Worm (Caenorhabditis elegans) whole organism, L1 larva: ENCODE results near the gene rcat-1.

Source experiments
- aha-1 ChIP-seq: fragments of 150-350 bp; optimal IDR thresholded peaks from 2 replicates; lab custom pipeline; 2014; ENCODE audit warnings: missing biosample characterization, missing genetic modification characterization
- aly-2 ChIP-seq: fragments of 150-350 bp; optimal IDR thresholded peaks from 2 replicates; lab custom pipeline; 2014; ENCODE audit warnings: missing biosample characterization, missing genetic modification characterization
- ama-1 ChIP-seq: fragments of 150-350 bp; optimal IDR thresholded peaks from 2 replicates; lab custom pipeline; 2014
- ceh-8 ChIP-seq: fragments of 200-800 bp; sonication (Bioruptor generic); optimal IDR thresholded peaks from 2 replicates; lab custom pipeline; 2018; ENCODE audit warnings: mild to moderate bottlenecking, missing genetic modification characterization, moderate library complexity, missing compliant biosample characterization
- ceh-82 ChIP-seq, 3 experiments: fragments of 150-350 bp in 1 of 3; sonication (generic microtip) in 2 of 3; optimal IDR thresholded peaks; 2 replicates each; lab custom pipeline; 2014 to 2017; ENCODE audit warnings: missing biosample characterization in 3 of 3, missing genetic modification characterization in 3 of 3
- ceh-90 ChIP-seq: sonication (generic microtip); optimal IDR thresholded peaks from 2 replicates; lab custom pipeline; 2016; ENCODE audit warnings: missing genetic modification characterization, missing compliant biosample characterization
- ces-1 ChIP-seq: fragments of 150-350 bp; optimal IDR thresholded peaks from 2 replicates; lab custom pipeline; 2014; ENCODE audit warnings: missing biosample characterization, missing genetic modification reagents, missing genetic modification characterization
- dsc-1 ChIP-seq: sonication (generic microtip); optimal IDR thresholded peaks from 2 replicates; lab custom pipeline; 2016; ENCODE audit warnings: mild to moderate bottlenecking, missing genetic modification characterization, missing compliant biosample characterization
- efl-3 ChIP-seq: fragments of 200-800 bp; sonication (Bioruptor generic); optimal IDR thresholded peaks from 2 replicates; lab custom pipeline; 2018; ENCODE audit warnings: mild to moderate bottlenecking, missing genetic modification characterization, missing compliant biosample characterization
- egl-13 ChIP-seq: sonication (generic microtip); optimal IDR thresholded peaks from 2 replicates; lab custom pipeline; 2016; ENCODE audit warnings: missing genotype, missing genetic modification reagents, missing genetic modification characterization, missing compliant biosample characterization
- elt-3 ChIP-seq, 6 experiments: fragments of 150-350 bp in 1 of 6; sonication (generic microtip); optimal IDR thresholded peaks; 2 replicates each; lab custom pipeline; 2017 to 2018; ENCODE audit warnings: missing biosample characterization in 6 of 6, missing genetic modification characterization in 6 of 6, inconsistent platforms in 1 of 6
- fkh-10 ChIP-seq: sonication (generic microtip); optimal IDR thresholded peaks from 2 replicates; lab custom pipeline; 2017; ENCODE audit warnings: missing biosample characterization, missing genetic modification reagents, missing genetic modification characterization
- fkh-4 ChIP-seq: sonication (generic microtip); optimal IDR thresholded peaks from 2 replicates; lab custom pipeline; 2016; ENCODE audit warnings: missing compliant biosample characterization, missing genetic modification characterization, borderline replicate concordance
- fos-1 ChIP-seq: fragments of 150-350 bp; optimal IDR thresholded peaks from 2 replicates; lab custom pipeline; 2014; ENCODE audit warnings: missing biosample characterization, missing genetic modification characterization
- hlh-17 ChIP-seq: fragments of 200-800 bp; sonication (Bioruptor generic); optimal IDR thresholded peaks from 2 replicates; lab custom pipeline; 2018; ENCODE audit warnings: missing genetic modification characterization, mild to moderate bottlenecking, missing compliant biosample characterization, moderate library complexity, borderline replicate concordance
- isw-1 ChIP-seq: fragments of 200-800 bp; sonication (Bioruptor generic); IDR thresholded peaks from 2 replicates; pipeline ENCODE4 v1.3.6; 2022; ENCODE audit warnings: missing genetic modification characterization, missing compliant biosample characterization
- jun-1 ChIP-seq: fragments of 150-350 bp; optimal IDR thresholded peaks from 2 replicates; lab custom pipeline; 2014; ENCODE audit warnings: missing biosample characterization, missing genetic modification reagents, missing genetic modification characterization
- lin-13 ChIP-seq: fragments of 150-350 bp; optimal IDR thresholded peaks from 2 replicates; lab custom pipeline; 2014; ENCODE audit warnings: missing biosample characterization, missing genetic modification reagents, missing genetic modification characterization
- lin-14 ChIP-seq: fragments of 200-800 bp; sonication (Bioruptor generic); optimal IDR thresholded peaks from 2 replicates; lab custom pipeline; 2018; ENCODE audit warnings: mild to moderate bottlenecking, missing genetic modification characterization, moderate library complexity, missing compliant biosample characterization
- lin-35 ChIP-seq, 2 experiments: fragments of 150-350 bp; optimal IDR thresholded peaks; 2 replicates each; lab custom pipeline; 2014; ENCODE audit warnings: missing biosample characterization in 2 of 2, missing genetic modification characterization in 2 of 2, missing genetic modification reagents in 2 of 2
- lin-39 ChIP-seq: fragments of 150-350 bp; optimal IDR thresholded peaks from 2 replicates; lab custom pipeline; 2014; ENCODE audit warnings: missing biosample characterization, missing genetic modification reagents, missing genetic modification characterization
- lir-3 ChIP-seq: sonication (generic microtip); optimal IDR thresholded peaks from 2 replicates; lab custom pipeline; 2016; ENCODE audit warnings: mild to moderate bottlenecking, missing genetic modification characterization, moderate library complexity, missing compliant biosample characterization; ENCODE audit not compliant: poor library complexity
- mef-2 ChIP-seq: fragments of 150-350 bp; optimal IDR thresholded peaks from 2 replicates; lab custom pipeline; 2014; ENCODE audit warnings: missing biosample characterization, missing genetic modification characterization
- mep-1 ChIP-seq: fragments of 150-350 bp; optimal IDR thresholded peaks from 2 replicates; lab custom pipeline; 2014; ENCODE audit warnings: missing biosample characterization, missing genetic modification characterization
- nhr-12 ChIP-seq: sonication (generic microtip); optimal IDR thresholded peaks from 2 replicates; lab custom pipeline; 2017; ENCODE audit warnings: missing biosample characterization, missing genetic modification characterization
- nhr-19 ChIP-seq: fragments of 200-800 bp; sonication (Bioruptor generic); conservative IDR thresholded peaks from 2 replicates; pipeline ENCODE4 v1.3.6; 2022; ENCODE audit warnings: missing genetic modification characterization, missing compliant biosample characterization
- nhr-20 ChIP-seq: sonication (generic microtip); optimal IDR thresholded peaks from 2 replicates; lab custom pipeline; 2016; ENCODE audit warnings: mild to moderate bottlenecking, missing genetic modification characterization, missing compliant biosample characterization
- nhr-28 ChIP-seq: fragments of 150-350 bp; optimal IDR thresholded peaks from 2 replicates; lab custom pipeline; 2014; ENCODE audit warnings: missing biosample characterization, missing genetic modification characterization
- nhr-47 ChIP-seq: sonication (generic microtip); optimal IDR thresholded peaks from 2 replicates; lab custom pipeline; 2016; ENCODE audit warnings: mild to moderate bottlenecking, missing genetic modification characterization, moderate library complexity, missing compliant biosample characterization
- nhr-76 ChIP-seq: sonication (generic microtip); optimal IDR thresholded peaks from 2 replicates; lab custom pipeline; 2017; ENCODE audit warnings: missing biosample characterization, missing genetic modification characterization
- nhr-77 ChIP-seq: fragments of 150-350 bp; optimal IDR thresholded peaks from 2 replicates; lab custom pipeline; 2014; ENCODE audit warnings: missing biosample characterization, missing genetic modification characterization
- nhr-85 ChIP-seq: sonication (generic microtip); peaks from one replicate; lab custom pipeline; 2016; ENCODE audit warnings: missing genetic modification characterization, inconsistent platforms, missing compliant biosample characterization
- pax-3 ChIP-seq: fragments of 200-800 bp; sonication (Bioruptor generic); optimal IDR thresholded peaks from 2 replicates; lab custom pipeline; 2018; ENCODE audit warnings: mild to moderate bottlenecking, missing genetic modification characterization, moderate library complexity, missing compliant biosample characterization
- pqm-1 ChIP-seq: sonication (generic microtip); optimal IDR thresholded peaks from 3 replicates; lab custom pipeline; 2017; ENCODE audit warnings: missing biosample characterization, missing genetic modification characterization
- rnt-1 ChIP-seq: sonication (generic microtip); optimal IDR thresholded peaks from 2 replicates; lab custom pipeline; 2016; ENCODE audit warnings: mild to moderate bottlenecking, missing genetic modification characterization, moderate library complexity, missing compliant biosample characterization
- skn-1 ChIP-seq: fragments of 150-350 bp; optimal IDR thresholded peaks from 2 replicates; lab custom pipeline; 2014; ENCODE audit warnings: missing biosample characterization, missing genetic modification characterization
- snpc-4 ChIP-seq: fragments of 150-350 bp; optimal IDR thresholded peaks from 2 replicates; lab custom pipeline; 2014; ENCODE audit warnings: missing biosample characterization, missing genetic modification characterization
- sox-4 ChIP-seq: sonication (generic microtip); optimal IDR thresholded peaks from 2 replicates; lab custom pipeline; 2016; ENCODE audit warnings: missing genetic modification characterization, missing compliant biosample characterization
- sptf-1 ChIP-seq: fragments of 150-350 bp; optimal IDR thresholded peaks from 2 replicates; lab custom pipeline; 2014; ENCODE audit warnings: missing biosample characterization, missing genetic modification characterization
- sup-37 ChIP-seq: fragments of 200-800 bp; sonication (Bioruptor generic); optimal IDR thresholded peaks from 2 replicates; lab custom pipeline; 2018; ENCODE audit warnings: mild to moderate bottlenecking, missing genetic modification characterization, missing compliant biosample characterization
- tbx-2 ChIP-seq: sonication (generic microtip); optimal IDR thresholded peaks from 2 replicates; lab custom pipeline; 2016; ENCODE audit warnings: missing genetic modification characterization, missing compliant biosample characterization
- tlp-1 ChIP-seq: fragments of 150-350 bp; optimal IDR thresholded peaks from 2 replicates; lab custom pipeline; 2014; ENCODE audit warnings: missing biosample characterization, missing genetic modification characterization
- unc-130 ChIP-seq: fragments of 150-350 bp; optimal IDR thresholded peaks from 2 replicates; lab custom pipeline; 2017; ENCODE audit warnings: missing biosample characterization, missing genetic modification characterization, inconsistent platforms
- unc-30 ChIP-seq: sonication (generic microtip); optimal IDR thresholded peaks from 2 replicates; lab custom pipeline; 2017; ENCODE audit warnings: missing biosample characterization, missing genetic modification characterization
- unc-62 ChIP-seq: fragments of 150-350 bp; optimal IDR thresholded peaks from 2 replicates; lab custom pipeline; 2014; ENCODE audit warnings: missing biosample characterization, missing genetic modification reagents, missing genetic modification characterization
- unc-86 ChIP-seq: sonication (generic microtip); optimal IDR thresholded peaks from 2 replicates; lab custom pipeline; 2016; ENCODE audit warnings: missing genetic modification characterization, missing compliant biosample characterization
- unc-98 ChIP-seq: fragments of 200-800 bp; sonication (Bioruptor generic); IDR thresholded peaks from 2 replicates; pipeline ENCODE4 v1.3.6; 2022; ENCODE audit warnings: missing genetic modification characterization, missing compliant biosample characterization
- xbp-1 ChIP-seq: sonication (generic microtip); optimal IDR thresholded peaks from 2 replicates; lab custom pipeline; 2016; ENCODE audit warnings: missing genetic modification characterization, missing compliant biosample characterization
- zag-1 ChIP-seq: fragments of 150-350 bp; optimal IDR thresholded peaks from 2 replicates; lab custom pipeline; 2014; ENCODE audit warnings: missing biosample characterization, missing genetic modification characterization
- zip-4 ChIP-seq: fragments of 200-800 bp; sonication (Bioruptor generic); optimal IDR thresholded peaks from 2 replicates; lab custom pipeline; 2018; ENCODE audit warnings: mild to moderate bottlenecking, missing genetic modification characterization, moderate library complexity, missing compliant biosample characterization
- ztf-11 ChIP-seq, 2 experiments: sonication (generic microtip); optimal IDR thresholded peaks; 2 replicates each; lab custom pipeline; 2016 to 2017; ENCODE audit warnings: missing genetic modification characterization in 2 of 2, missing biosample characterization in 1 of 2, missing compliant biosample characterization in 1 of 2
- ztf-4 ChIP-seq: fragments of 150-350 bp; optimal IDR thresholded peaks from 2 replicates; lab custom pipeline; 2014; ENCODE audit warnings: missing biosample characterization, missing genetic modification characterization

rcat-1 gene

DNA sequence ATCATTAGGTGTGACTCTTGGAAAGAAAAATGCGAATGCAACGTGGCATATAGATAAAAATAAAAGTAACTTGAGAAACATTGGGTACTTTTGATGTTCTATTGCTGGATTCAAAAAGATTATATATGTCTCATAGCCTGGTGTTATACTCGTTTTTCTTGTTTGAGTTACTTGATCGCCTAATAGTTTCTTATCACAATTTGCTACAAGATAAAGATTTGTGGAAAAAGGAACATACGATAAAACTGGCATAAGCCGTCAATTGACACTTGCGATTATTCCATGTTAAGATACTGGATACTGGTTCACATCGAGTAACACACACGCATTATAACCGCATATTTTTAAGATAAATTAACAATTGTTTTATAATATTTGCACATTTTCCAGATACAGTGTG, 2.8 kb downstream of the rcat-1 start, which contains the start of gene grl-19:
Gene grl-19 (minus strand): TSS at position 101 of the 400 bp plus-strand sequence.
- TF ChIP-seq mef-2 (tag; lab: Kevin White, UChicago) (no peak), tlp-1 (tag; lab: Kevin White, UChicago) (no peak), ceh-82 (tag; optimal IDR thresholded peaks at IDR 0.05; lab: Kevin White, UChicago) (no peak), fkh-10 (GFP tag; lab: Kevin White, UChicago) (no peak), isw-1 (no peak), zip-4 (GFP tag; lab: Kevin White, UChicago) (no peak), egl-13 (tag; lab: Kevin White, UChicago) (no peak), unc-62 (no peak), xbp-1 (tag; lab: Kevin White, UChicago) (no peak), lin-13 (GFP tag; lab: Kevin White, UChicago) (no peak), fos-1 (tag; lab: Kevin White, UChicago) (no peak), ama-1 (lab: Kevin White, UChicago) (no peak), unc-130 (tag; lab: Kevin White, UChicago) (no peak), aha-1 (tag; lab: Kevin White, UChicago) (no peak), zag-1 (tag; lab: Kevin White, UChicago) (no peak), snpc-4 (tag; lab: Kevin White, UChicago) (no peak), nhr-76 (tag; lab: Kevin White, UChicago) (no peak), unc-30 (tag; lab: Kevin White, UChicago) (no peak), fkh-4 (tag; lab: Kevin White, UChicago) (no peak), nhr-19 (no peak)

DNA sequence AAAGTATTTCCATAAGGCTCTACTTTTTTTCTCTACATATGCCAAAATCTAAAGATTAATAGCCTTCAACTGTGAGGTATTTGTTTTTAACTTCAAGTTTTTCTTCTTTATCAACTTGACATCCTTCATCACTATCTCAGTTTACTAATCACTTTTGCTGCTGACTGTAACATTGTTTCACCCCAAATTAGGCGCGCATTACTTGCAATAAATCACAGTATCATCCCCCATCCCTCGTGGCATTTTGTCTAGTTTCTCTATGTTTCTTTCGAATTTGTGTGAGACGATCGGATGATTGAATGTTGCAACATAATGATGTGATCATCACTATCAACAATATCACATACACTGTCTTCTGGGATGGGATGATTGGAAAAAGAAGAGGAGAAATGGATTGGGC, 7.7 kb downstream of the rcat-1 start:
- TF ChIP-seq efl-3 (GFP tag; lab: Kevin White, UChicago): no peak
- TF ChIP-seq hlh-17 (GFP tag; lab: Kevin White, UChicago): no peak
- TF ChIP-seq ceh-8: no peak
- TF ChIP-seq ztf-4: no peak
- TF ChIP-seq lin-39 (tag; lab: Kevin White, UChicago): no peak
- no peak for TF ChIP-seq nhr-76 (tag; lab: Kevin White, UChicago)
- TF ChIP-seq ces-1 (GFP tag; lab: Kevin White, UChicago): no peak
- no peak for TF ChIP-seq sox-4 (tag; lab: Kevin White, UChicago)
- no peak for TF ChIP-seq ceh-82 (tag; optimal IDR thresholded peaks at IDR 0.05; lab: Kevin White, UChicago)
- TF ChIP-seq lir-3 (tag; lab: Kevin White, UChicago): no peak
- TF ChIP-seq nhr-20 (tag; lab: Kevin White, UChicago): peak; percentile 73
- TF ChIP-seq nhr-28 (tag; lab: Kevin White, UChicago): no peak
- TF ChIP-seq sptf-1 (tag; lab: Kevin White, UChicago): no peak
- peak; percentile 94 for TF ChIP-seq nhr-85 (tag; lab: Kevin White, UChicago)
- no peak for TF ChIP-seq egl-13 (tag; lab: Kevin White, UChicago)
- TF ChIP-seq skn-1: no peak
- TF ChIP-seq ceh-90 (tag; lab: Kevin White, UChicago): no peak
- TF ChIP-seq tbx-2 (tag; lab: Kevin White, UChicago): peak; percentile 50
- TF ChIP-seq dsc-1 (tag; lab: Kevin White, UChicago): no peak
- no peak for TF ChIP-seq unc-86
- TF ChIP-seq nhr-12 (tag; lab: Kevin White, UChicago): no peak
- TF ChIP-seq elt-3 (tag; optimal IDR thresholded peaks at IDR 0.05; lab: Kevin White, UChicago): peak in 3 of 6 experiments; percentile 35 to 98 (median 92)
- peak; percentile 67 for TF ChIP-seq lin-14 (GFP tag; lab: Kevin White, UChicago)
- TF ChIP-seq aly-2 (tag; lab: Kevin White, UChicago): no peak
- no peak for TF ChIP-seq sup-37
- no peak for TF ChIP-seq aha-1 (tag; lab: Kevin White, UChicago)
- no peak for TF ChIP-seq snpc-4 (tag; lab: Kevin White, UChicago)
- TF ChIP-seq lin-13 (GFP tag; lab: Kevin White, UChicago): no peak
- TF ChIP-seq nhr-47 (tag; lab: Kevin White, UChicago): peak; percentile 44
- no peak for TF ChIP-seq unc-98 (GFP tag; lab: Robert Waterston, UW)
- TF ChIP-seq unc-62: no peak
- no peak for TF ChIP-seq pax-3 (tag; lab: Kevin White, UChicago)
- no peak for TF ChIP-seq isw-1
- peak in 1 of 2 experiments; percentile 76 for TF ChIP-seq lin-35 (GFP tag; optimal IDR thresholded peaks at IDR 0.05; lab: Kevin White, UChicago)
- no peak for TF ChIP-seq nhr-77 (tag; lab: Kevin White, UChicago)
- TF ChIP-seq fos-1 (tag; lab: Kevin White, UChicago): no peak
- no peak for TF ChIP-seq jun-1 (tag; lab: Kevin White, UChicago)
- no peak for TF ChIP-seq ztf-11 (tag; optimal IDR thresholded peaks at IDR 0.05; lab: Kevin White, UChicago)
- TF ChIP-seq pqm-1 (tag; lab: Kevin White, UChicago): no peak
- TF ChIP-seq rnt-1: peak; percentile 1
- no peak for TF ChIP-seq mep-1
